Fruit fly (Drosophila melanogaster) whole organism, embryonic: ENCODE data around the gene CG9760.

Source experiments
- Bgb ChIP-seq: fragments of 200-800 bp; sonication (Bioruptor generic); IDR thresholded peaks from 2 replicates; pipeline ENCODE4 v1.3.6; 2022; ENCODE audit warnings: missing biosample characterization, missing genetic modification characterization; ENCODE audit not compliant: partially characterized antibody
- Blimp-1 ChIP-seq: fragments of 200-800 bp; sonication (Bioruptor generic); optimal IDR thresholded peaks from 3 replicates; lab custom pipeline; 2018; ENCODE audit warnings: missing biosample characterization, missing genetic modification characterization, mild to moderate bottlenecking, moderate library complexity, missing genetic modification reagents
- CG10543 ChIP-seq: fragments of 200-800 bp; sonication (Bioruptor generic); optimal IDR thresholded peaks from 3 replicates; lab custom pipeline; 2017; ENCODE audit warnings: missing biosample characterization, mild to moderate bottlenecking, missing genetic modification characterization, moderate library complexity
- CG11504 ChIP-seq: fragments of 200-800 bp; sonication (Bioruptor generic); optimal IDR thresholded peaks from 3 replicates; lab custom pipeline; 2019; ENCODE audit warnings: missing biosample characterization, mild to moderate bottlenecking, missing genetic modification characterization, moderate library complexity
- CG11696 ChIP-seq: fragments of 200-800 bp; sonication (Bioruptor generic); IDR thresholded peaks from 2 replicates; pipeline ENCODE4 v1.3.6; 2022; ENCODE audit warnings: missing biosample characterization, missing genetic modification characterization
- CG13123 ChIP-seq: fragments of 200-800 bp; sonication (Bioruptor generic); optimal IDR thresholded peaks from 2 replicates; lab custom pipeline; 2016; ENCODE audit warnings: missing biosample characterization, missing genetic modification characterization
- CG15479 ChIP-seq: fragments of 200-800 bp; sonication (Bioruptor generic); optimal IDR thresholded peaks from 3 replicates; lab custom pipeline; 2019; ENCODE audit warnings: missing biosample characterization, mild to moderate bottlenecking, missing genetic modification characterization, moderate library complexity
- CG1603 ChIP-seq: fragments of 200-800 bp; sonication (Bioruptor generic); optimal IDR thresholded peaks from 2 replicates; lab custom pipeline; 2019; ENCODE audit warnings: missing biosample characterization, mild to moderate bottlenecking, missing genetic modification characterization, moderate library complexity
- CG16815 ChIP-seq: fragments of 200-800 bp; sonication (Bioruptor generic); optimal IDR thresholded peaks from 3 replicates; lab custom pipeline; 2017; ENCODE audit warnings: missing biosample characterization, mild to moderate bottlenecking, missing genetic modification characterization
- CG17802 ChIP-seq: fragments of 200-800 bp; sonication (Bioruptor generic); optimal IDR thresholded peaks from 2 replicates; lab custom pipeline; 2018; ENCODE audit warnings: missing biosample characterization, mild to moderate bottlenecking, missing genetic modification characterization, moderate library complexity
- CG3407 ChIP-seq: fragments of 200-800 bp; sonication (Bioruptor generic); optimal IDR thresholded peaks from 2 replicates; lab custom pipeline; 2018; ENCODE audit warnings: missing biosample characterization, mild to moderate bottlenecking, missing genetic modification characterization
- CG34376 ChIP-seq: fragments of 200-800 bp; sonication (Bioruptor generic); optimal IDR thresholded peaks from 2 replicates; lab custom pipeline; 2018; ENCODE audit warnings: missing biosample characterization, mild to moderate bottlenecking, missing genetic modification characterization
- CG3995 ChIP-seq: fragments of 200-800 bp; sonication (Bioruptor generic); optimal IDR thresholded peaks from 3 replicates; lab custom pipeline; 2016; ENCODE audit warnings: missing biosample characterization, missing genetic modification characterization
- CG4424 ChIP-seq: fragments of 200-800 bp; sonication (Bioruptor generic); optimal IDR thresholded peaks from 3 replicates; lab custom pipeline; 2016; ENCODE audit warnings: missing biosample characterization, missing genetic modification characterization
- CG7271 ChIP-seq: fragments of 200-800 bp; sonication (Bioruptor generic); optimal IDR thresholded peaks from 2 replicates; lab custom pipeline; 2018; ENCODE audit warnings: missing biosample characterization, mild to moderate bottlenecking, missing genetic modification characterization, moderate library complexity
- CG7963 ChIP-seq: fragments of 200-800 bp; sonication (Bioruptor generic); IDR thresholded peaks from 3 replicates; pipeline ENCODE4 v1.3.6; 2022; ENCODE audit warnings: missing biosample characterization, missing genetic modification characterization; ENCODE audit not compliant: partially characterized antibody
- Chrac-16 ChIP-seq: fragments of 200-800 bp; sonication (Bioruptor generic); optimal IDR thresholded peaks from 3 replicates; lab custom pipeline; 2016; ENCODE audit warnings: missing biosample characterization, missing genetic modification characterization
- Dbx ChIP-seq: fragments of 200-800 bp; sonication (Bioruptor generic); IDR thresholded peaks from 3 replicates; pipeline ENCODE4 v1.3.6; 2022; ENCODE audit warnings: missing biosample characterization, missing genetic modification characterization
- Doc3 ChIP-seq: fragments of 200-800 bp; sonication (Bioruptor generic); IDR thresholded peaks from 3 replicates; pipeline ENCODE4 v1.3.6; 2022; ENCODE audit warnings: missing biosample characterization, missing genetic modification characterization; ENCODE audit not compliant: partially characterized antibody
- HLH54F ChIP-seq: fragments of 200-800 bp; sonication (Bioruptor generic); optimal IDR thresholded peaks from 3 replicates; lab custom pipeline; 2016; ENCODE audit warnings: missing biosample characterization, missing genetic modification characterization
- Hand ChIP-seq: fragments of 200-800 bp; sonication (Bioruptor generic); optimal IDR thresholded peaks from 2 replicates; lab custom pipeline; 2017; ENCODE audit warnings: mild to moderate bottlenecking, missing biosample characterization, missing genetic modification reagents, missing genetic modification characterization
- Mad ChIP-seq: fragments of 200-800 bp; sonication (Bioruptor generic); optimal IDR thresholded peaks from 2 replicates; lab custom pipeline; 2016; ENCODE audit warnings: missing biosample characterization, missing genetic modification characterization
- Max ChIP-seq: fragments of 200-800 bp; sonication (Bioruptor generic); optimal IDR thresholded peaks from 2 replicates; lab custom pipeline; 2016; ENCODE audit warnings: missing biosample characterization, mild to moderate bottlenecking, missing genetic modification characterization
- NfI ChIP-seq: fragments of 200-800 bp; sonication (Bioruptor generic); optimal IDR thresholded peaks from 3 replicates; lab custom pipeline; 2018; ENCODE audit warnings: missing biosample characterization, mild to moderate bottlenecking, missing genetic modification characterization, moderate library complexity
- Spps ChIP-seq: fragments of 200-800 bp; sonication (Bioruptor generic); optimal IDR thresholded peaks from 2 replicates; lab custom pipeline; 2018; ENCODE audit warnings: missing biosample characterization, mild to moderate bottlenecking, missing genetic modification characterization
- ac ChIP-seq: fragments of 200-800 bp; sonication (Bioruptor generic); optimal IDR thresholded peaks from 3 replicates; lab custom pipeline; 2017; ENCODE audit warnings: missing biosample characterization, mild to moderate bottlenecking, missing genetic modification characterization
- bbx ChIP-seq: fragments of 200-800 bp; sonication (Bioruptor generic); IDR thresholded peaks from 2 replicates; pipeline ENCODE4 v1.3.6; 2022; ENCODE audit warnings: missing biosample characterization, missing genetic modification characterization; ENCODE audit not compliant: partially characterized antibody
- cad ChIP-seq: fragments of >200 bp; optimal IDR thresholded peaks from 2 replicates; lab custom pipeline; 2017; ENCODE audit warnings: missing biosample characterization, missing genetic modification characterization
- cato ChIP-seq: fragments of 200-800 bp; sonication (Bioruptor generic); optimal IDR thresholded peaks from 2 replicates; lab custom pipeline; 2016; ENCODE audit warnings: missing biosample characterization, missing genetic modification characterization, borderline replicate concordance
- chinmo ChIP-seq: fragments of 200-800 bp; sonication (Bioruptor generic); IDR thresholded peaks from 4 replicates; pipeline ENCODE4 v1.3.6; 2022; ENCODE audit warnings: missing biosample characterization, missing genetic modification characterization; ENCODE audit not compliant: partially characterized antibody
- ci ChIP-seq: fragments of 200-800 bp; sonication (Bioruptor generic); IDR thresholded peaks from 3 replicates; pipeline ENCODE4 v1.3.6; 2022; ENCODE audit warnings: missing biosample characterization, missing genetic modification characterization
- crp ChIP-seq, 2 experiments: fragments of 200-800 bp; sonication (Bioruptor generic); optimal IDR thresholded peaks; 2 replicates in 1 of 2; 3 replicates in 1 of 2; lab custom pipeline; 2017; ENCODE audit warnings: missing biosample characterization in 2 of 2, missing genetic modification characterization in 2 of 2, mild to moderate bottlenecking in 1 of 2, moderate library complexity in 1 of 2
- dati ChIP-seq: fragments of 200-800 bp; sonication (Bioruptor generic); IDR thresholded peaks from 2 replicates; pipeline ENCODE4 v1.3.6; 2022; ENCODE audit warnings: missing biosample characterization, missing genetic modification characterization
- dmrt99B ChIP-seq: fragments of 200-800 bp; sonication (Bioruptor generic); optimal IDR thresholded peaks from 2 replicates; lab custom pipeline; 2018; ENCODE audit warnings: missing biosample characterization, mild to moderate bottlenecking, missing genetic modification characterization, moderate library complexity
- gsb-n ChIP-seq: fragments of 200-800 bp; sonication (Bioruptor generic); optimal IDR thresholded peaks from 3 replicates; lab custom pipeline; 2018; ENCODE audit warnings: missing biosample characterization, mild to moderate bottlenecking, missing genetic modification characterization
- hkb ChIP-seq, 2 experiments: fragments of 200-800 bp in 1 of 2; fragments of >200 bp in 1 of 2; sonication (Bioruptor generic) in 1 of 2; IDR thresholded peaks in 1 of 2; optimal IDR thresholded peaks in 1 of 2; 2 replicates each; pipeline versions ENCODE4 v1.3.6 to Lab custom; 2017 to 2022; ENCODE audit warnings: missing biosample characterization in 1 of 2, missing genetic modification characterization in 1 of 2
- jigr1 ChIP-seq: fragments of 200-800 bp; sonication (Bioruptor generic); IDR thresholded peaks from 3 replicates; pipeline ENCODE4 v1.3.6; 2022; ENCODE audit warnings: missing biosample characterization, missing genetic modification characterization
- jing ChIP-seq: fragments of 200-800 bp; sonication (Bioruptor generic); optimal IDR thresholded peaks from 2 replicates; lab custom pipeline; 2018; ENCODE audit warnings: missing biosample characterization, mild to moderate bottlenecking, missing genetic modification characterization
- lmd ChIP-seq: fragments of 200-800 bp; sonication (Bioruptor generic); IDR thresholded peaks from 2 replicates; pipeline ENCODE4 v1.3.6; 2022; ENCODE audit warnings: missing biosample characterization, missing genetic modification characterization
- onecut ChIP-seq: fragments of 200-800 bp; sonication (Bioruptor generic); IDR thresholded peaks from 2 replicates; pipeline ENCODE4 v1.3.6; 2022; ENCODE audit warnings: missing biosample characterization, missing genetic modification characterization
- p53 ChIP-seq: fragments of 200-800 bp; sonication (Bioruptor generic); optimal IDR thresholded peaks from 2 replicates; lab custom pipeline; 2016; ENCODE audit warnings: missing biosample characterization, missing genetic modification characterization
- sc ChIP-seq, 3 experiments: fragments of >200 bp in 2 of 3; fragments of 200-800 bp in 1 of 3; sonication (Bioruptor generic) in 1 of 3; optimal IDR thresholded peaks; 2 replicates in 2 of 3; 3 replicates in 1 of 3; lab custom pipeline; 2017; ENCODE audit warnings: mild to moderate bottlenecking in 1 of 3, missing biosample characterization in 1 of 3, missing genetic modification characterization in 1 of 3, missing genetic modification reagents in 1 of 3
- sens-2 ChIP-seq: fragments of 200-800 bp; sonication (Bioruptor generic); IDR thresholded peaks from 2 replicates; pipeline ENCODE4 v1.3.6; 2022; ENCODE audit warnings: missing biosample characterization, missing genetic modification characterization
- so ChIP-seq: fragments of 200-800 bp; sonication (Bioruptor generic); IDR thresholded peaks from 3 replicates; pipeline ENCODE4 v1.3.6; 2022; ENCODE audit warnings: missing biosample characterization, missing genetic modification characterization
- trh ChIP-seq: fragments of 200-800 bp; sonication (Bioruptor generic); optimal IDR thresholded peaks from 2 replicates; lab custom pipeline; 2016; ENCODE audit warnings: missing biosample characterization, missing genetic modification characterization
- twi ChIP-seq: fragments of 200-800 bp; optimal IDR thresholded peaks from 2 replicates; lab custom pipeline; 2019; ENCODE audit warnings: missing biosample characterization, mild to moderate bottlenecking, missing genetic modification characterization, moderate library complexity
- wdn ChIP-seq: fragments of 200-800 bp; sonication (Bioruptor generic); IDR thresholded peaks from 2 replicates; pipeline ENCODE4 v1.3.6; 2022; ENCODE audit warnings: missing biosample characterization, missing genetic modification characterization
- wor ChIP-seq: fragments of 200-800 bp; sonication (Bioruptor generic); IDR thresholded peaks from 2 replicates; pipeline ENCODE4 v1.3.6; 2022; ENCODE audit warnings: missing biosample characterization, missing genetic modification characterization
- zfh1 ChIP-seq: fragments of 200-800 bp; sonication (Bioruptor generic); IDR thresholded peaks from 3 replicates; pipeline ENCODE4 v1.3.6; 2022; ENCODE audit warnings: missing biosample characterization, missing genetic modification characterization

The CG9760 gene

dm6 chr3L:12124975-12125374, 38.6 kb downstream of the CG9760 start, which contains the start of gene yps (continued):
- peak; percentile 98 for TF ChIP-seq CG7271
- TF ChIP-seq ac: peak; percentile 89
- TF ChIP-seq Blimp-1: no peak
- peak; percentile 80 for TF ChIP-seq twi (tag; lab: Kevin White, UChicago)
- peak; percentile 91 for TF ChIP-seq gsb-n (tag; lab: Kevin White, UChicago)
- TF ChIP-seq Doc3: peak; percentile 59; the same call in 1 of the 3 replicates
- peak; percentile 95 for TF ChIP-seq CG3407
- peak; percentile 95 for TF ChIP-seq onecut (GFP tag; lab: Robert Waterston, UW)
- no peak for TF ChIP-seq chinmo (GFP tag; lab: Robert Waterston, UW)
- peak; percentile 55 for TF ChIP-seq CG16815 (GFP tag; lab: Kevin White, UChicago)
- no peak for TF ChIP-seq cad (GFP tag; lab: Kevin White, UChicago)
- peak; percentile 1 for TF ChIP-seq CG15479
- TF ChIP-seq bbx (GFP tag; lab: Robert Waterston, UW): peak; percentile 88
- peak; percentile 69; the same call in 1 of the 2 replicates for TF ChIP-seq lmd (GFP tag; lab: Robert Waterston, UW)
- TF ChIP-seq sc (optimal IDR thresholded peaks at IDR 0.05; lab: Kevin White, UChicago): no peak
- TF ChIP-seq sc (GFP tag; optimal IDR thresholded peaks at IDR 0.05; lab: Kevin White, UChicago): peak; percentile 90
- TF ChIP-seq NfI (GFP tag; lab: Kevin White, UChicago): peak; percentile 98
- TF ChIP-seq CG17802: peak; percentile 84
- TF ChIP-seq zfh1 (GFP tag; lab: Robert Waterston, UW): peak; percentile 97
- peak; percentile 89 for TF ChIP-seq Hand
- peak; percentile 87 for TF ChIP-seq CG13123
- TF ChIP-seq crp (GFP tag; optimal IDR thresholded peaks at IDR 0.05; lab: Kevin White, UChicago): peak in 1 of 2 experiments; percentile 66
- TF ChIP-seq Bgb (GFP tag; lab: Robert Waterston, UW): peak; percentile 89
- TF ChIP-seq Spps (tag; lab: Kevin White, UChicago): peak; percentile 80
- TF ChIP-seq so: peak; percentile 90
- peak; percentile 85 for TF ChIP-seq CG11504 (tag; lab: Kevin White, UChicago)
- TF ChIP-seq jing (GFP tag; lab: Kevin White, UChicago): no peak
- TF ChIP-seq jigr1 (GFP tag; lab: Robert Waterston, UW): no peak
- TF ChIP-seq HLH54F (GFP tag; lab: Kevin White, UChicago): peak; percentile 87
- peak; percentile 64 for TF ChIP-seq Chrac-16 (GFP tag; lab: Kevin White, UChicago)
- TF ChIP-seq Max: peak; percentile 92
- TF ChIP-seq CG34376 (GFP tag; lab: Kevin White, UChicago): peak; percentile 99
- peak; percentile 97 for TF ChIP-seq CG1603 (tag; lab: Kevin White, UChicago)
- TF ChIP-seq wdn (GFP tag; lab: Robert Waterston, UW): peak; percentile 88
- peak; percentile 92 for TF ChIP-seq dati (GFP tag; lab: Robert Waterston, UW)
- TF ChIP-seq trh (GFP tag; lab: Kevin White, UChicago): peak; percentile 93
- TF ChIP-seq sens-2 (GFP tag; lab: Robert Waterston, UW): peak; percentile 94
- TF ChIP-seq CG7963 (GFP tag; lab: Robert Waterston, UW): peak; percentile 75
- TF ChIP-seq CG3995: peak; percentile 77
- peak; percentile 94 for TF ChIP-seq Mad (GFP tag; lab: Kevin White, UChicago)
- TF ChIP-seq CG10543 (GFP tag; lab: Kevin White, UChicago): peak; percentile 98
- peak; percentile 95 for TF ChIP-seq p53 (GFP tag; lab: Kevin White, UChicago)
- peak; percentile 81 for TF ChIP-seq dmrt99B (tag; lab: Kevin White, UChicago)
- peak; percentile 56 for TF ChIP-seq wor
- peak; percentile 99 for TF ChIP-seq ci
- peak; percentile 79 for TF ChIP-seq CG11696
- peak; percentile 87 for TF ChIP-seq cato
- TF ChIP-seq CG4424 (GFP tag; lab: Kevin White, UChicago): peak; percentile 92
- TF ChIP-seq Dbx (GFP tag; lab: Robert Waterston, UW): peak; percentile 92
- TF ChIP-seq hkb (optimal IDR thresholded peaks at IDR 0.05; lab: Kevin White, UChicago): no peak
- peak; percentile 94 for TF ChIP-seq hkb (GFP tag; IDR thresholded peaks at IDR 0.05; lab: Robert Waterston, UW)
